Worm (Caenorhabditis elegans): ENCODE results near the gene B0228.1.

ce11 chrII:7783467-7783959 is 28.4 kb downstream of the B0228.1 start, which contains the start of gene skr-17:
- no peak for TF ChIP-seq ceh-82 (tag; optimal IDR thresholded peaks at IDR 0.05)
- TF ChIP-seq ceh-9 (tag; optimal IDR thresholded peaks at IDR 0.05): no peak
- no peak for TF ChIP-seq nhr-12 (tag; optimal IDR thresholded peaks at IDR 0.05)
- TF ChIP-seq unc-62 (GFP tag; optimal IDR thresholded peaks at IDR 0.05): no peak
